Worm (Caenorhabditis elegans): ENCODE results near the gene lon-1.
A peak's percentile ranks its signal among the peaks of the same experiment; 100 is the strongest.

lon-1 gene

DNA sequence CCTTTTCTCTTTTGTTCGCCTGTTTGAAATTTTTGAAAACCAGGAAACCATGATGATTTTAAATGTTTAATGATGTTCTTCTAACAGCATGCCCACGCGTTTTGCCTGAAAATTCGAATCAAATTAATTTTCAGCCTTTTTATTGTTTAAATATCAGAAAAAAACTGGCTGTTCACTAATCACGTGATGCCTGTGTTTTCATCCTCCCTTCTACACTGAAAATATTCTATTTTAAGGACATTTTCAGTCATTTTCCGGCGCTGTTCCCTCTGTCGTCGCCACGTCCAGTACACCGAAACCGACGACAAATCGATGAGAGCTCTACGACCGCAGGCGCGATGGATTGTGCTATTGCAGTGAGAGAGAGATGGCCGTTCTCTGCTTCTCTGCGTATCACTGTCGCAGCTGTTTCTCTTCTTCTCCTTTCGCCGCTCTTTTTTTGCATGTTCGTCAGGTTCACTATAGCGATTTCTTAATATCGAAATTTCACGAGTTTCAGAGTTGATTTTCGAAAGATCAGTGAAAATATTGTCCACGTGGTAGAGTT lies 24.4 kb upstream of the lon-1 start, which contains the start of gene F48E8.8 (continued):
- TF ChIP-seq mel-28 (tag; optimal IDR thresholded peaks at IDR 0.05; ENCODE audit: borderline replicate concordance) (no peak), ztf-26 (tag; optimal IDR thresholded peaks at IDR 0.05) (no peak), nfyb-1 (GFP tag; IDR thresholded peaks at IDR 0.05) (no peak), K11D2.4 (GFP tag; IDR thresholded peaks at IDR 0.05) (no peak), pbrm-1 (GFP tag; IDR thresholded peaks at IDR 0.05) (peak; percentile 45; the same call in 1 of the 2 replicates), nhr-179 (tag; optimal IDR thresholded peaks at IDR 0.05) (no peak), nfya-1 (tag; optimal IDR thresholded peaks at IDR 0.05; ENCODE audit: borderline replicate concordance, insufficient read depth) (no peak), gei-17 (GFP tag; optimal IDR thresholded peaks at IDR 0.05) (no peak), fkh-3 (tag; optimal IDR thresholded peaks at IDR 0.05) (no peak), ccch-3 (GFP tag; optimal IDR thresholded peaks at IDR 0.05) (no peak), dpff-1 (tag; optimal IDR thresholded peaks at IDR 0.05) (no peak), F55B11.4 (tag; optimal IDR thresholded peaks at IDR 0.05; ENCODE audit: borderline replicate concordance, insufficient read depth) (no peak), atf-7 (tag; optimal IDR thresholded peaks at IDR 0.05) (no peak), F23B12.7 (tag; optimal IDR thresholded peaks at IDR 0.05; ENCODE audit: insufficient read depth) (no peak), ztf-18 (tag; optimal IDR thresholded peaks at IDR 0.05) (peak; percentile 22), hrde-1 (tag; optimal IDR thresholded peaks at IDR 0.05; ENCODE audit: borderline replicate concordance) (no peak), chd-7 (tag; optimal IDR thresholded peaks at IDR 0.05) (no peak), mes-4 (tag; optimal IDR thresholded peaks at IDR 0.05) (no peak), snpc-4 (GFP tag; optimal IDR thresholded peaks at IDR 0.05) (no peak), snpc-4 (tag; optimal IDR thresholded peaks at IDR 0.05) (no peak), madf-10 (tag; optimal IDR thresholded peaks at IDR 0.05) (peak; percentile 13), ekl-4 (GFP tag; IDR thresholded peaks at IDR 0.05) (no peak), nhr-120 (GFP tag; IDR thresholded peaks at IDR 0.05) (no peak), D2030.7 (GFP tag; IDR thresholded peaks at IDR 0.05) (no peak), aptf-3 (GFP tag; IDR thresholded peaks at IDR 0.05) (no peak), F37B4.10 (GFP tag; IDR thresholded peaks at IDR 0.05) (no peak), Y53F4B.3 (GFP tag; IDR thresholded peaks at IDR 0.05) (no peak), die-1 (tag; optimal IDR thresholded peaks at IDR 0.05) (no peak), F49E8.2 (tag; optimal IDR thresholded peaks at IDR 0.05; ENCODE audit: insufficient read depth) (no peak), lin-26 (GFP tag; IDR thresholded peaks at IDR 0.05) (no peak), bed-2 (GFP tag; IDR thresholded peaks at IDR 0.05) (no peak), ztf-28 (GFP tag; IDR thresholded peaks at IDR 0.05) (no peak), tbx-9 (tag; optimal IDR thresholded peaks at IDR 0.05; ENCODE audit: borderline replicate concordance) (no peak), B0336.3 (GFP tag; IDR thresholded peaks at IDR 0.05) (no peak), lin-54 (GFP tag; optimal IDR thresholded peaks at IDR 0.05) (peak; percentile 51), hmg-1.2 (GFP tag; IDR thresholded peaks at IDR 0.05) (peak; percentile 76; the same call in 1 of the 2 replicates), nhr-90 (tag; optimal IDR thresholded peaks at IDR 0.05) (no peak), attf-6 (GFP tag; IDR thresholded peaks at IDR 0.05) (no peak), snpc-1.3 (tag; optimal IDR thresholded peaks at IDR 0.05; ENCODE audit: insufficient read depth) (no peak), ztf-22 (GFP tag; optimal IDR thresholded peaks at IDR 0.05) (no peak), T07F8.4 (tag; optimal IDR thresholded peaks at IDR 0.05) (no peak), unc-130 (GFP tag; optimal IDR thresholded peaks at IDR 0.05) (no peak), hsf-1 (GFP tag; IDR thresholded peaks at IDR 0.05) (no peak), ceh-100 (GFP tag; IDR thresholded peaks at IDR 0.05) (no peak), C17E4.6 (GFP tag; IDR thresholded peaks at IDR 0.05) (no peak), mcd-1 (GFP tag; IDR thresholded peaks at IDR 0.05) (peak; percentile 80), egl-44 (GFP tag; IDR thresholded peaks at IDR 0.05) (0 out of 2 replicates have a peak, but pooled peaks have one; percentile 25), F57C9.4 (tag; optimal IDR thresholded peaks at IDR 0.05) (no peak), him-1 (tag; optimal IDR thresholded peaks at IDR 0.05) (no peak)

All from whole organism, young adult.